Worm (Caenorhabditis elegans) whole organism, early embryonic: Measurements from ENCODE around the gene mdt-11.

Experiments used
- B0310.2 ChIP-seq: sonication (generic microtip); optimal IDR thresholded peaks from 2 replicates; lab custom pipeline; 2016; ENCODE audit warnings: mild to moderate bottlenecking, missing genetic modification characterization, missing compliant biosample characterization
- F13C5.2 ChIP-seq: sonication (generic microtip); optimal IDR thresholded peaks from 2 replicates; lab custom pipeline; 2017; ENCODE audit warnings: mild to moderate bottlenecking, missing genetic modification characterization, inconsistent platforms, missing compliant biosample characterization
- aly-1 ChIP-seq: sonication (generic microtip); optimal IDR thresholded peaks from 2 replicates; lab custom pipeline; 2016; ENCODE audit warnings: missing genetic modification characterization, missing compliant biosample characterization
- ama-1 ChIP-seq: fragments of 150-350 bp; optimal IDR thresholded peaks from 2 replicates; lab custom pipeline; 2014
- hnd-1 ChIP-seq: sonication (generic microtip); optimal IDR thresholded peaks from 2 replicates; lab custom pipeline; 2016; ENCODE audit warnings: missing genetic modification characterization, missing compliant biosample characterization
- scrt-1 ChIP-seq: fragments of 200-800 bp; sonication (Bioruptor generic); IDR thresholded peaks from 2 replicates; pipeline ENCODE4 v1.3.6; 2022; ENCODE audit warnings: missing genetic modification characterization, missing compliant biosample characterization
- sea-1 ChIP-seq: fragments of 200-800 bp; sonication (Bioruptor generic); conservative IDR thresholded peaks from 2 replicates; pipeline ENCODE4 v1.3.6; 2022; ENCODE audit warnings: missing genetic modification characterization, missing compliant biosample characterization
- tbx-11 ChIP-seq: fragments of 200-800 bp; sonication (Bioruptor generic); IDR thresholded peaks from 2 replicates; pipeline ENCODE4 v1.3.6; 2022; ENCODE audit warnings: missing genetic modification characterization, missing compliant biosample characterization

DNA sequence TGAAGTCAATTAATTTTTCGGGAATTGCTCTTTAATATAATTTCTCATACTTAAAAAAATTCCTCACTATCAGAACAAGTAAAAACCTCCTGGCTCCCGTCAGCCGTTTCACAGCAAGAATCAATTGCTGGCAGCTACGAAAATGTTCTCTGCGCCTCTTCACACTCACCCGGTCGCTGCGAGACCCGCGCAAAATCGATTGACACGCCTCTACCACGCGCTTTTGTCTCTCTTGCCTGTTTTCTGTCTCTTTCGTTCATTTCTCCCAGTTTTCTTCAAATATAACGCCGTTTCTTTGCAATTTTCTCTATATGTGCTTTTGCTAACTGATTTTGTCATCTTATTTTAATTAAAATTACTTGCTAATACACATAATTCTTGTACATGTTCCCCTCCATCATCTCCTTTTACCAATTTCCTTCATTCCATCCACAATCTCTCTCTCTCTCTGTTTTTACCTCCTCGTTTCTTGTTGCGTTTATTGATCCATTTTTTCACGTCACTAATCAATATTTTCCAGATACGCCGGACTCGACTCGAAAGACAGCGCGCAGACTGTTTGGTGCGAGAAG, 3.5 kb downstream of the mdt-11 start, which contains the start of gene pcf-11:
- TF ChIP-seq aly-1 (no peak), ama-1 (no peak), scrt-1 (no peak), F13C5.2 (no peak), sea-1 (GFP tag; lab: Robert Waterston, UW) (no peak), tbx-11 (no peak), hnd-1 (tag; lab: Kevin White, UChicago) (no peak), B0310.2 (tag; lab: Kevin White, UChicago) (no peak)
